Worm (Caenorhabditis elegans): Measurements from ENCODE around the gene T07A9.12.

DNA sequence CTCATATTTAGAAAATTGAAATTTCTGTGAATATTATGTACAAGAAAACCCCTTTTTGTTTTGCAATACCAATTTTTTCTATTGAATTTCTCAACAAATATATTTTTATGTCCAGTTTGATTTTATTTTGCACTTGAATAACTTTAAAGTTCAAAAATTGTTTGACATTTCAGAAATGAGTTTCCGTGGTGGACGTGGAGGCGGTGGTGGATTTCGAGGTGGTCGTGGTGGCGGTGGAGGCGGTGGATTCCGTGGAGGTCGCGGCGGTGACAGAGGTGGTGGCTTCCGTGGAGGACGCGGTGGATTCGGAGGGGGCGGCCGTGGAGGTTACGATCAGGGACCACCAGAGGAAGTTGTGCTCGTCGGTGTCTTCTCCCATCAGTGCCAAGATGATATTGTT, 15.3 kb downstream of the T07A9.12 start, which contains the start of gene garr-1:
- no peak for TF ChIP-seq ama-1 (optimal IDR thresholded peaks at IDR 0.05)
- TF ChIP-seq flt-1 (GFP tag; IDR thresholded peaks at IDR 0.05): no peak
- no peak for TF ChIP-seq ceh-13 (GFP tag; optimal IDR thresholded peaks at IDR 0.05)
- no peak for TF ChIP-seq F13C5.2 (tag; optimal IDR thresholded peaks at IDR 0.05)
- no peak for TF ChIP-seq ets-7 (tag; optimal IDR thresholded peaks at IDR 0.05)

Data from whole organism, early embryonic.